Worm (Caenorhabditis elegans): ENCODE measurements around the gene srh-44.

DNA sequence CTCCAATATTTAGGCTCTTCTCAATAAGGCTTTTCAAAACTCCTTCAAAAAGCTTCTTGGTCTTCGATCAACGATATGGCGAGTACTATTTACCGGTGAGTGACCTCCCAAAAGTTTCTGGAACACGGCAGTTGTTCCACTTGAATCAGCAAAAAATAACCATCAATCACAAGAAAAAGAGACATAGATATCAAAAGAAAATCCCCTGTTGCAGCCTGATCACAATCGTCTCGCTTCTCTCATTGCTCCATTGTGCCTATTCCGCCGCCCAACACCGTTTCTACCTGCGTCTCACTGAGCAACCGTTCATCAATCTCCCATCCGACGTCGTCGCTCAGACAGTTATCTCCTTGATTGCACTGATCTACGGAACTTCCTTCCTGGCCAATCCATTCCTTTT lies 18.1 kb upstream of the srh-44 start, which contains the start of gene emc-5:
- no peak for TF ChIP-seq ceh-9 (tag; optimal IDR thresholded peaks at IDR 0.05)
- TF ChIP-seq nfya-1 (tag; optimal IDR thresholded peaks at IDR 0.05; ENCODE audit: insufficient read depth): peak; percentile 21
- no peak for TF ChIP-seq elt-1 (tag; optimal IDR thresholded peaks at IDR 0.05)
- TF ChIP-seq unc-62 (GFP tag; optimal IDR thresholded peaks at IDR 0.05): no peak
- TF ChIP-seq ztf-11 (tag; optimal IDR thresholded peaks at IDR 0.05): no peak
- no peak for TF ChIP-seq daf-12 (tag; optimal IDR thresholded peaks at IDR 0.05)
- TF ChIP-seq nhr-12 (tag; optimal IDR thresholded peaks at IDR 0.05): no peak
- no peak for TF ChIP-seq ceh-28 (tag; optimal IDR thresholded peaks at IDR 0.05)

All from whole organism, L3 larva.